Fruit fly (Drosophila melanogaster) Kc167 (cell line): Measurements from ENCODE around the gene CG12229.

ENCODE experiments used
- Myc ChIP-seq: fragments of >200 bp; optimal IDR thresholded peaks from 2 replicates; lab custom pipeline; 2017; ENCODE audit warnings: missing external identifiers
- h ChIP-seq: fragments of >200 bp; optimal IDR thresholded peaks from 3 replicates; lab custom pipeline; 2018; ENCODE audit warnings: missing external identifiers
- insv ChIP-seq: fragments of >200 bp; optimal IDR thresholded peaks from 3 replicates; lab custom pipeline; 2018; ENCODE audit warnings: missing external identifiers
- psq ChIP-seq: fragments of >200 bp; optimal IDR thresholded peaks from 2 replicates; lab custom pipeline; 2017; ENCODE audit warnings: missing external identifiers
- ttk ChIP-seq: sonication (Bioruptor generic); optimal IDR thresholded peaks from 2 replicates; lab custom pipeline; 2017; ENCODE audit warnings: missing external identifiers

DNA sequence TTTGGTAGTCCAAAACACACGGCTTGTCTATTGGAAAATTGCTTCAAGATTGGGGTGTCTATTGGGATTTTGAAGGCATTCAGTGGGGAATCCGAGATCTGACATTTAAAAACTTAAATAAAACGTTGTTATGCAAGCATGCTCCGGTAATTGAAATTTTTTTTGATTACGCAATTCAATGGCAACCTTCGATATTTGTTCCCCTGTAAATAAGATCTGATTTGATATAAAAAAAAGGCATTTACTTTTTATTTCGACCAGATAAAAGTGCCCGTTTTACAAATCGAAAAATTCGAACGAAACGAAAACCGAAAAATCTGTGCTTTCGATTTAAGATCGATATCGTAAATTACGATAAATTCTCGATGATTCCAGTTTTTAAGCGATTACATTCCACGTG lies 42.6 kb upstream of the CG12229 start, which contains the start of the genes CG13733 and qjt:
- TF ChIP-seq h (lab: Kevin White, UChicago) (no peak), Myc (lab: Kevin White, UChicago) (no peak), insv (lab: Kevin White, UChicago) (no peak), ttk (lab: Kevin White, UChicago) (no peak), psq (lab: Kevin White, UChicago) (no peak)
